Worm (Caenorhabditis elegans): ENCODE measurements around the gene M57.2.

The M57.2 gene

ce11 chrIV:3524584-3525020, 2.6 kb upstream of the M57.2 start (continued):
- TF ChIP-seq F49E8.2 (tag; optimal IDR thresholded peaks at IDR 0.05; ENCODE audit: borderline replicate concordance), result peak; percentile 29
- no peak for TF ChIP-seq nhr-41 (GFP tag; IDR thresholded peaks at IDR 0.05)
- TF ChIP-seq zag-1 (tag; optimal IDR thresholded peaks at IDR 0.05), result no peak
- peak; percentile 75 for TF ChIP-seq nhr-111 (GFP tag; optimal IDR thresholded peaks at IDR 0.05)
- TF ChIP-seq ceh-62 (tag; optimal IDR thresholded peaks at IDR 0.05), result no peak
- peak; percentile 36 for TF ChIP-seq Y5F2A.4 (GFP tag; optimal IDR thresholded peaks at IDR 0.05)
- TF ChIP-seq unc-62 (GFP tag; optimal IDR thresholded peaks at IDR 0.05 in 1 of 2), result no peak
- TF ChIP-seq unc-62 (tag; optimal IDR thresholded peaks at IDR 0.05), result no peak
- peak; percentile 73 for TF ChIP-seq sdz-12 (GFP tag; optimal IDR thresholded peaks at IDR 0.05)
- TF ChIP-seq madf-9 (GFP tag; conservative IDR thresholded peaks at IDR 0.05), result peak; percentile 79
- no peak for TF ChIP-seq snpc-4 (tag; optimal IDR thresholded peaks at IDR 0.05)
- TF ChIP-seq nhr-6 (tag; optimal IDR thresholded peaks at IDR 0.05), result peak; percentile 42
- no peak for TF ChIP-seq T20F7.1 (GFP tag; optimal IDR thresholded peaks at IDR 0.05)
- peak; percentile 79 for TF ChIP-seq D1046.2 (GFP tag; IDR thresholded peaks at IDR 0.05)
- peak; percentile 82 for TF ChIP-seq hmg-1.1 (GFP tag; IDR thresholded peaks at IDR 0.05)
- TF ChIP-seq zfp-3 (GFP tag; conservative IDR thresholded peaks at IDR 0.05), result peak; percentile 46; the same call in 1 of the 2 replicates
- no peak for TF ChIP-seq jun-1 (tag; optimal IDR thresholded peaks at IDR 0.05)
- no peak for TF ChIP-seq zfp-2 (tag; optimal IDR thresholded peaks at IDR 0.05)
- peak; percentile 50 for TF ChIP-seq rbr-2 (tag; optimal IDR thresholded peaks at IDR 0.05)
- TF ChIP-seq ztf-7 (tag; optimal IDR thresholded peaks at IDR 0.05), result no peak
- peak; percentile 83 for TF ChIP-seq lim-7 (GFP tag; IDR thresholded peaks at IDR 0.05)
- peak; percentile 49 for TF ChIP-seq nhr-11 (tag; optimal IDR thresholded peaks at IDR 0.05)
- TF ChIP-seq ZK546.5 (tag; optimal IDR thresholded peaks at IDR 0.05), result no peak

DNA sequence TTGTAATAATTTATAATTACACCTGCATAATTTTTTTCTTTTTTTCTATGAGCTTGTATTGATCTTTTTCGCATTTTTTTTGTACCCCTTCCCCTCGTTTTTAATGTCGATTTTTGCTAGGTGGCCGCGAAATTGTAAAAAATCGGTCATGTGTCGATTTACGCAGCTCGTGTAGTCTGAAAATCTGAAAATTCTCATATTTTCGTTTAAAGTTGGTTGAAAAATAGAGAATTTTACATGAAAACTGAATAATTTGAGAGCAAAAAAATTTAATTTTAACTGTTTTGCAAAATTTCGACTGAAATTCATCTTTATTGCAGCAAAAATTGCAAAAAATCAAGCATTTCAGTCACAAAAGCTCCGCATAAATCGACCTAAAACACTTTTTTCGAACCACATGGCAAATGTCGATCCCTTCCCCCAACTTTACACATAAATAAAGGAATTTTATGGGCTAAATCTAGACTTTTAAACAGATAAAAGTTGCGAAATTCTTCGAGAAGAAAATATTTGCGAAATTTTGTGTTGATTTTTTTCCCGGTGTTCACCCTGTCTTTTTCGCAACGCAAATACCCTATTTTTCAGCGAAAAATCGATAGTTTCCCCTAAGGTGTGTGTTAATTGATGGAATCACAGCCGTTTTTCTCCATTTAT, 883 bp upstream of the M57.2 start:
- TF ChIP-seq dve-1 (tag; optimal IDR thresholded peaks at IDR 0.05; ENCODE audit: insufficient read depth) (no peak), Y48G9A.11 (GFP tag; IDR thresholded peaks at IDR 0.05) (no peak), lin-13 (GFP tag; optimal IDR thresholded peaks at IDR 0.05) (no peak), tag-97 (GFP tag; IDR thresholded peaks at IDR 0.05) (no peak), unc-62 (GFP tag; optimal IDR thresholded peaks at IDR 0.05 in 1 of 2) (peak in 1 of 2 experiments; percentile 82), unc-62 (tag; optimal IDR thresholded peaks at IDR 0.05) (no peak), ama-1 (optimal IDR thresholded peaks at IDR 0.05) (no peak), daf-19 (GFP tag; conservative IDR thresholded peaks at IDR 0.05) (no peak), aha-1 (tag) (no peak)

- TF ChIP-seq dve-1 (tag; optimal IDR thresholded peaks at IDR 0.05; ENCODE audit: insufficient read depth) (no peak), unc-130 (GFP tag; optimal IDR thresholded peaks at IDR 0.05) (no peak), R02D3.7 (tag; optimal IDR thresholded peaks at IDR 0.05) (no peak), unc-62 (GFP tag; optimal IDR thresholded peaks at IDR 0.05 in 1 of 2) (peak in 1 of 2 experiments; percentile 40), unc-62 (tag; optimal IDR thresholded peaks at IDR 0.05) (no peak), jun-1 (tag; optimal IDR thresholded peaks at IDR 0.05) (no peak), lsy-2 (tag; optimal IDR thresholded peaks at IDR 0.05) (no peak), ceh-28 (tag; optimal IDR thresholded peaks at IDR 0.05) (peak; percentile 67), nhr-25 (tag; optimal IDR thresholded peaks at IDR 0.05; ENCODE audit: borderline replicate concordance, insufficient read depth) (no peak), hif-1 (tag; optimal IDR thresholded peaks at IDR 0.05) (no peak), zfp-3 (GFP tag; conservative IDR thresholded peaks at IDR 0.05) (no peak), lin-1 (GFP tag; IDR thresholded peaks at IDR 0.05) (no peak), zip-11 (GFP tag; IDR thresholded peaks at IDR 0.05) (no peak), tag-97 (GFP tag; IDR thresholded peaks at IDR 0.05) (no peak), nhr-77 (tag; optimal IDR thresholded peaks at IDR 0.05) (no peak), ceh-82 (tag; optimal IDR thresholded peaks at IDR 0.05) (no peak)
Observed at ce11 chrIV:3527878-3528277, 724 bp downstream of the M57.2 start.

Measured in whole organism, L4 larva.